Fruit fly (Drosophila melanogaster): ENCODE measurements around the gene phol.

phol gene

DNA sequence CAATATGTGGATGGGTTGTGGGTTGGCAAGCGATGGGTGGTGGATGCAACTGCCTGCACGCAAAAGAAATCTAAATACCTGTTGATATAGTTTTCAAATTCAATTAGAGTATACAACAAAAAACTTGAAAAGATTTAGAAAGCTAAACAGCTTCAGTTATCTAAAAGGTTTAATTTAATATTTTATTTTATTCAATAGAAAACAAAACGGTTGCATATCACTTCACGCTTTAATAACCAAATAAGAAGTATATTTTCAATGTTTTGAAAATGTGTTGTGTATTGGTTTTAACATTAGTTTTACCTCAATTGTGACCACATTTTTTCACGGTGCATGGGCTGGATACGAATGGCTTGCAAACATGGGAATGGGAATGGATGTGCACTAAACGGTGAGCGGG, 33.5 kb upstream of the phol start:
- no peak for TF ChIP-seq CTCF (optimal IDR thresholded peaks at IDR 0.05)
- no peak for TF ChIP-seq CG8478 (optimal IDR thresholded peaks at IDR 0.05)

DNA sequence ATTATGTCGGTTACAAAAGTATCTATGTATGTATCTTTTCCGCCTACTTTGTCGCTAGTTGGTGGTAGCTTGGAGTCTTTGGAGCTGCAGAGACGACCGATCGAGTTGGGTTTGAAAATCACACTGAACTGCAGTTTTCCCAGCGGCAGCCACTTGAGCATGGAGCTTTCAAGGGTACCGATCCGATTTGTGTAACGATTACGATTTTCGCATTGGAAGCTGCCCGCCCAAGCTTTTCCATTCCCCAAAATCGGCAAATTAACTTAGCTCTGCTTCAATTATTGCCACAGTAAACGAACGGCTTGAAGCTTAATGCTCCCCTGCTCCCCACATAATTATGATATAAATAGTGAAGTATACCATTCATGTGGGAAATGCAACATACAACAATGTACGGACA, 33.1 kb upstream of the phol start, which contains the start of gene CG32036:
Gene CG32036, minus strand, starts transcription at position 101 of the 400 bp plus-strand sequence.
- TF ChIP-seq CG8478 (optimal IDR thresholded peaks at IDR 0.05) (no peak), CTCF (optimal IDR thresholded peaks at IDR 0.05) (no peak)

DNA sequence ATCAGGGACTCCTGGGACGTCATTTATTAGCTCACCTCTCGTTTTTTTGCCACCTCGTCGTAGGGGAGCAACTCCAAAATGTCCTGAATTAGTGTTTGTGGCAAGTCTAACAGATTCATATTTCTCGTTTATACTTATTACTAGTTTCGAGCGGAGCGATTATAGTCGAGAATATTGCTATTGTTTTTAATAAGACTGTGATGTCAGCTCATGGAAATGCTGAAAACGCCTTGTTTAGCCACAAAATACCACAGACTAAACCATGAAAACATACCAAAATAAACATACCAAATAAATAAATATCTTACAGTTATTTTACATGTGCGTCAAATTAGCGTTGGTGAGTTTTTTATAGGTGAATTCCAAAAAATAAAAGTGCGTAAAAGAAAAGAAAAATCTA, 31.5 kb upstream of the phol start, which contains the start of gene pall:
Gene pall, minus strand, starts transcription at position 205 of the 400 bp plus-strand sequence.
- TF ChIP-seq CG8478 (optimal IDR thresholded peaks at IDR 0.05) (no peak), CTCF (optimal IDR thresholded peaks at IDR 0.05) (peak in 1 of 2 experiments; percentile 6)

DNA sequence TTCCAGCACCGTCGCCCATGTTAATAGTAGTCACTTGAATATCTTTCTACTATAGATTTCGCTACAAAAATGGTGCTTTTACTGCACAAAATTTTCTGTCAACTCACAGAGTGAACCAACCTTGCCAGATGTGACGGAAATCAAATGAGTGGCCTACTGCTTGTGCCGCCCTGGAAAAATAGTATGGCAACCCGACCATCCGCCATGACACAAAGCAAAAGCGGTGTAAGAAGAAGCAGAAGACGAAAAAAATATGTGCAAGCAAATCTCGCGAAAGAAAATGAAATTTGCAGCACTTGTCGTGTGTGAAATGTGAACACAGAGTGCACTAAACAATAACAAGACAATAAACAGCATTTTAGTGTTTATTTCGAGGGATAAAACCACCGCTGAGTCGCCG, 20.7 kb upstream of the phol start, which contains the start of the genes Uch-L5 and Jarid2:
Gene Uch-L5, minus strand, starts transcription at position 137 of the 400 bp plus-strand sequence.
Gene Jarid2, plus strand, starts transcription at position 210 of the 400 bp plus-strand sequence.
- TF ChIP-seq CTCF (optimal IDR thresholded peaks at IDR 0.05) (peak; percentile 11 to 47), CG8478 (optimal IDR thresholded peaks at IDR 0.05) (no peak)

DNA sequence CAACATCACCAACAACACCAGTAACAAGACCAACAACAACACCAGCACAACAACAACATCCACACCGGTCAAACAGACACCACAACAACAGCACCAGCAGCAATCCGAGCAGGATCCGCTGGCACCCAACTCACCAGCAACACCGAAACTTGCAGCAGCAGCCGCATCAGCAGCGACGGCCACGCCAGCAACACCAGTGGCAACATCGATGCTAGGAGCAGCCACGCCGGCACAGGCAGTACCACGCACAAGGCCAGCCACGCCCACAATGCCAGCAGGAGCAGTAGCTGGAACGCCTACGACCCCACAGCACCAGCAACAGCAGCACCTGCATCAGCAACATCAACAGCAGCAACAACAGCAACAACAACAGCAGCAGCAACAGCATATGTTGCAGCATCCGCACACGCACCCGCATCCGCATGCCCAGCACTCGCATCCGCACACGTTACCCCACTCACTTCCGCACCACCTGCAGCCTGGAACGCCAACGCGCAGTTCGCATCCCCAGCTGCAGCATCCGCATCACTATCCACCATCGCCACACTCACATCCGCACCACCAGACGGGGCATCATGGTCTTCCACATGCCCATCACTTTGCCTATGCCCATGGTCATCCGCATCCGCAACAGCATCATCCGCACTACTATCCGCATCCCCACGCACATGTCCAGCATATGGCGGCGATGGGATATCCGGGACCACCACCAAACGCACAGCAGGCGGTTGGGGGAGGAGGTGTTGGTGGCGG, 15.2 kb upstream of the phol start:
- no peak for TF ChIP-seq CTCF (optimal IDR thresholded peaks at IDR 0.05)
- no peak for TF ChIP-seq CG8478 (optimal IDR thresholded peaks at IDR 0.05)

- TF ChIP-seq CTCF (optimal IDR thresholded peaks at IDR 0.05) = no peak
- TF ChIP-seq CG8478 (optimal IDR thresholded peaks at IDR 0.05) = no peak
Measured at dm6 chr3L:9469079-9469478, 13.0 kb upstream of the phol start.

dm6 chr3L:9468261-9468890, 12.3 kb upstream of the phol start:
- no peak for TF ChIP-seq CG8478 (optimal IDR thresholded peaks at IDR 0.05)
- TF ChIP-seq CTCF (optimal IDR thresholded peaks at IDR 0.05) = no peak

DNA sequence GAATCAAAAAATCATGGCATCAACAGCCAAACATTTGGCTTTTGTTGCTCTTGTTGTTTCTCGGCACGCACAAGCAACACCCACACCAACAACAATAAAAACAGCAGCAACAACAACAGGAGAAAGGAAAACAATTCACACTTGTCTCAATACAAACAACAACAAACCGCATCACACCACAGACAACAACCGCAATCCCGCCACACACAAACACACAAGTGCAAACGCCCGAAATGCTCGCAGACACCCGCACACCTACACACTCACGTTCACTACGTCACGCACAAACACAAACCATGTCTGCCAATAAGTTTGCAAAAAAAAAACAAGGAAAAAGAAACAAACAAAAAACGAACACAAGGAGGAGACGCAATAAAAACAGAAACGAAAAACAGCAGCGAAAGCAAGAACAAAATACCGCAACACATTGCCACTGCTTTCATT, 11.7 kb upstream of the phol start:
- TF ChIP-seq CG8478 (optimal IDR thresholded peaks at IDR 0.05) = no peak
- TF ChIP-seq CTCF (optimal IDR thresholded peaks at IDR 0.05) = no peak

DNA sequence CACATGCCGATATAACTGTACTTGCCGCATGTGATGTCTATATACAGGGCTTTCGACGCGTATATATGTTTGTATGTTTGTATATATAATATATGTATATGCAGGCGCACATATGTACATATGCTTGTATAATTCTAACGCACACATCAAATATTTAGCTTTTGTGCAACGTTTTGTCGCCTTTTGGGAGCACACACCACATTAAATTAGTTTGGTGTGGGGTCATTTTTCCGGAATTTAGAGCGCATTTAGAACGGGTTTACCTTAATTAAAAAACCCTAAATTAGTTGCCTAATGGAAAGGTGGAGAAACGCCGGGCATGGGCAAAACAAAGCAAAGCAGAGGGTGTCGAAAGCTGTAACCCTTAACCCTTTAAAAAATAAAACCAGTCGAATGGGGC, 11.2 kb upstream of the phol start:
- no peak for TF ChIP-seq CTCF (optimal IDR thresholded peaks at IDR 0.05)
- TF ChIP-seq CG8478 (optimal IDR thresholded peaks at IDR 0.05) = no peak

dm6 chr3L:9466595-9466994, 10.5 kb upstream of the phol start:
- no peak for TF ChIP-seq CG8478 (optimal IDR thresholded peaks at IDR 0.05)
- no peak for TF ChIP-seq CTCF (optimal IDR thresholded peaks at IDR 0.05)

- TF ChIP-seq CTCF (optimal IDR thresholded peaks at IDR 0.05) (no peak), CG8478 (optimal IDR thresholded peaks at IDR 0.05) (no peak)
Measured at dm6 chr3L:9465652-9466244, 9.7 kb upstream of the phol start.

DNA sequence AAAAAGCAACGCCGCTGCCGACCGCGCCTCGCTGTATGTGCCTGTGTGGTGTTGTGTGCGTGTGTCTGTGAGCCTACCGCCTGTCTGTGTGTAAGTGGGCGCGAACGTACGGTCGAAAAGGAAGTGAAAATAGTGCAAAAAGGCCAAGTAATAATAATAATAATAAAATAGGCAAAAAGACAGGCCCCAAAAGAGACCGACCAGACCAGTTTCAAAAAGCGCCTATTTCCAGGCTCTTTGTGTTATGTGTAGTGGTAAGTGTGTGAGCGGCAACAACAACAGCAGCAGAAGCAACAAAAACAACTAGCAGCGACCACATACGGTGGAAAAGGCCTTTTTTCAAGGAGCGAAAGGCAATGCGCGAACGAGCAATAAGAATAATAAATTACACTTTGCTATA, 6.7 kb upstream of the phol start:
- TF ChIP-seq CG8478 (optimal IDR thresholded peaks at IDR 0.05) (no peak), CTCF (optimal IDR thresholded peaks at IDR 0.05) (no peak)

DNA sequence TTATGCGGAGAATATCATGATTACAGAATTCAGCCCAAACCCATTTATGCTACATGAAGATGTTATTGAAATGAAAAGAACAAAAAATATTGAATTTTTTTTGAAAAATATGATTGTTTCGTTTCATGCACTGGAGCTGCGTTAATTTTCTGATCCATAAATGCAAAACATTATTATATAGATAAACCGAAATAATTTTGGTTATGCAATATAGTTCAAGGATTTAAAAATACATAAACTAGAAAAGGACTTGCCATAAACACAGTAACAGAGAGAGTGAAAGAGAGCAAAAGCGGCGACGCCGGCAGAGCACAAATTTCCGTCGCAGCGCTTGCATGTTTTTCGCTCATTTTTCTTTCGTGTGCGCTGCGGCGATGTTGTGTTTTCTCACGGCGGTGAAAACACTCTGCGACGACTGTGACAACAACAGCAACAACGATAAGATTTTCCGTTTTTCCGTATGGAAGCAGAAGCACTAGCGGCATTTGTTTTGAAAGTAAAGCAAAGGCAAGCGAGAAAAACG, 6.2 kb upstream of the phol start:
- TF ChIP-seq CG8478 (optimal IDR thresholded peaks at IDR 0.05) (no peak), CTCF (optimal IDR thresholded peaks at IDR 0.05) (no peak)

dm6 chr3L:9461670-9462246, 5.7 kb upstream of the phol start:
- no peak for TF ChIP-seq CTCF (optimal IDR thresholded peaks at IDR 0.05)
- TF ChIP-seq CG8478 (optimal IDR thresholded peaks at IDR 0.05) = no peak

All from S2 (cell line).